Worm (Caenorhabditis elegans): ENCODE measurements around the gene F44E2.7.

ce11 chrIII:8827128-8827527, 21.1 kb downstream of the F44E2.7 start, which contains the start of gene F54F2.9:
- TF ChIP-seq ama-1 (optimal IDR thresholded peaks at IDR 0.05), result no peak
- no peak for TF ChIP-seq fax-1 (tag; optimal IDR thresholded peaks at IDR 0.05)
- no peak for TF ChIP-seq tbx-2 (tag; optimal IDR thresholded peaks at IDR 0.05)
- TF ChIP-seq ceh-9 (tag; optimal IDR thresholded peaks at IDR 0.05), result no peak
- TF ChIP-seq ceh-2 (tag; optimal IDR thresholded peaks at IDR 0.05), result no peak
- no peak for TF ChIP-seq nhr-11 (tag; optimal IDR thresholded peaks at IDR 0.05)
- no peak for TF ChIP-seq K09A11.1 (tag; optimal IDR thresholded peaks at IDR 0.05; ENCODE audit: insufficient read depth)
- TF ChIP-seq nhr-232 (tag; optimal IDR thresholded peaks at IDR 0.05), result no peak
- TF ChIP-seq odd-2 (tag; optimal IDR thresholded peaks at IDR 0.05), result no peak
- TF ChIP-seq hlh-6 (tag; optimal IDR thresholded peaks at IDR 0.05), result no peak
- TF ChIP-seq pha-4 (tag; optimal IDR thresholded peaks at IDR 0.05), result no peak
- TF ChIP-seq pros-1 (tag; optimal IDR thresholded peaks at IDR 0.05), result no peak
- no peak for TF ChIP-seq unc-86 (tag; optimal IDR thresholded peaks at IDR 0.05)
